Fruit fly (Drosophila melanogaster) whole organism, embryonic: Measurements from ENCODE around the gene cpx.

Experiments
- Ada2b ChIP-seq: fragments of 200-800 bp; sonication (Bioruptor generic); IDR thresholded peaks from 2 replicates; pipeline ENCODE4 v1.3.6; 2022; ENCODE audit warnings: missing biosample characterization, missing genetic modification characterization
- Bgb ChIP-seq: fragments of 200-800 bp; sonication (Bioruptor generic); IDR thresholded peaks from 2 replicates; pipeline ENCODE4 v1.3.6; 2022; ENCODE audit warnings: missing biosample characterization, missing genetic modification characterization; ENCODE audit not compliant: partially characterized antibody
- Blimp-1 ChIP-seq: fragments of 200-800 bp; sonication (Bioruptor generic); optimal IDR thresholded peaks from 3 replicates; lab custom pipeline; 2018; ENCODE audit warnings: missing biosample characterization, missing genetic modification characterization, mild to moderate bottlenecking, moderate library complexity, missing genetic modification reagents
- CG12391 ChIP-seq: fragments of 200-800 bp; sonication (Bioruptor generic); optimal IDR thresholded peaks from 3 replicates; lab custom pipeline; 2018; ENCODE audit warnings: missing biosample characterization, mild to moderate bottlenecking, missing genetic modification characterization, moderate library complexity
- CG13624 ChIP-seq: fragments of 200-800 bp; sonication (Bioruptor generic); optimal IDR thresholded peaks from 2 replicates; lab custom pipeline; 2016; ENCODE audit warnings: missing biosample characterization, missing genetic modification characterization
- CG13894 ChIP-seq: fragments of 200-800 bp; sonication (Bioruptor generic); optimal IDR thresholded peaks from 3 replicates; lab custom pipeline; 2018; ENCODE audit warnings: missing biosample characterization, mild to moderate bottlenecking, missing genetic modification characterization, moderate library complexity
- CG14050 ChIP-seq: fragments of 200-800 bp; sonication (Bioruptor generic); IDR thresholded peaks from 3 replicates; pipeline ENCODE4 v1.3.6; 2022; ENCODE audit warnings: missing biosample characterization, missing genetic modification characterization
- CG14860 ChIP-seq: fragments of 200-800 bp; sonication (Bioruptor generic); IDR thresholded peaks from 3 replicates; pipeline ENCODE4 v1.3.6; 2022; ENCODE audit warnings: missing biosample characterization, missing genetic modification characterization; ENCODE audit not compliant: partially characterized antibody
- CG15269 ChIP-seq: fragments of 200-800 bp; sonication (Bioruptor generic); optimal IDR thresholded peaks from 2 replicates; lab custom pipeline; 2018; ENCODE audit warnings: missing biosample characterization, mild to moderate bottlenecking, missing genetic modification characterization, moderate library complexity
- CG1647 ChIP-seq: fragments of 200-800 bp; sonication (Bioruptor generic); optimal IDR thresholded peaks from 3 replicates; lab custom pipeline; 2016; ENCODE audit warnings: missing biosample characterization, missing genetic modification characterization
- CG17186 ChIP-seq: fragments of 200-800 bp; sonication (Bioruptor generic); optimal IDR thresholded peaks from 3 replicates; lab custom pipeline; 2017; ENCODE audit warnings: missing biosample characterization, missing genetic modification reagents, missing genetic modification characterization
- CG17359 ChIP-seq: fragments of 200-800 bp; sonication (Bioruptor generic); optimal IDR thresholded peaks from 3 replicates; lab custom pipeline; 2018; ENCODE audit warnings: missing biosample characterization, mild to moderate bottlenecking, missing genetic modification characterization, moderate library complexity
- CG17568 ChIP-seq: fragments of 200-800 bp; sonication (Bioruptor generic); optimal IDR thresholded peaks from 2 replicates; lab custom pipeline; 2018; ENCODE audit warnings: missing biosample characterization, mild to moderate bottlenecking, missing genetic modification characterization, moderate library complexity
- CG2199 ChIP-seq: fragments of 200-800 bp; sonication (Bioruptor generic); IDR thresholded peaks from 3 replicates; pipeline ENCODE4 v1.3.6; 2022; ENCODE audit warnings: missing biosample characterization, missing genetic modification characterization
- CG2875 ChIP-seq: fragments of 200-800 bp; sonication (Bioruptor generic); optimal IDR thresholded peaks from 2 replicates; lab custom pipeline; 2017; ENCODE audit warnings: missing biosample characterization, mild to moderate bottlenecking, missing genetic modification characterization, missing genetic modification reagents
- CG30403 ChIP-seq: fragments of 200-800 bp; sonication (Bioruptor generic); optimal IDR thresholded peaks from 3 replicates; lab custom pipeline; 2016; ENCODE audit warnings: missing biosample characterization, missing genetic modification characterization
- CG30431 ChIP-seq: fragments of 200-800 bp; sonication (Bioruptor generic); optimal IDR thresholded peaks from 2 replicates; lab custom pipeline; 2017; ENCODE audit warnings: missing biosample characterization, missing genetic modification characterization
- CG3995 ChIP-seq: fragments of 200-800 bp; sonication (Bioruptor generic); optimal IDR thresholded peaks from 3 replicates; lab custom pipeline; 2016; ENCODE audit warnings: missing biosample characterization, missing genetic modification characterization
- CG43689 ChIP-seq: fragments of 200-800 bp; sonication (Bioruptor generic); IDR thresholded peaks from 2 replicates; pipeline ENCODE4 v1.3.6; 2022; ENCODE audit warnings: missing biosample characterization, missing genetic modification characterization
- CG7556 ChIP-seq: fragments of 200-800 bp; sonication (Bioruptor generic); optimal IDR thresholded peaks from 2 replicates; lab custom pipeline; 2017; ENCODE audit warnings: missing biosample characterization, mild to moderate bottlenecking, missing genetic modification characterization
- CG8359 ChIP-seq: fragments of 200-800 bp; sonication (Bioruptor generic); optimal IDR thresholded peaks from 2 replicates; lab custom pipeline; 2017; ENCODE audit warnings: missing biosample characterization, mild to moderate bottlenecking, missing genetic modification characterization, borderline replicate concordance
- CG8478 ChIP-seq: fragments of >200 bp; optimal IDR thresholded peaks from 2 replicates; lab custom pipeline; 2018
- CG9797 ChIP-seq: fragments of 200-800 bp; sonication (Bioruptor generic); optimal IDR thresholded peaks from 3 replicates; lab custom pipeline; 2018; ENCODE audit warnings: missing biosample characterization, mild to moderate bottlenecking, missing genetic modification characterization
- Drgx ChIP-seq: fragments of 200-800 bp; sonication (Bioruptor generic); IDR thresholded peaks from 2 replicates; pipeline ENCODE4 v1.3.6; 2022; ENCODE audit warnings: missing biosample characterization, missing genetic modification characterization
- E2f1 ChIP-seq: fragments of 200-800 bp; sonication (Bioruptor generic); IDR thresholded peaks from 2 replicates; pipeline ENCODE4 v1.3.6; 2022; ENCODE audit warnings: missing biosample characterization, missing genetic modification characterization
- E2f2 ChIP-seq: fragments of 200-800 bp; sonication (Bioruptor generic); IDR thresholded peaks from 2 replicates; pipeline ENCODE4 v1.3.6; 2022; ENCODE audit warnings: missing biosample characterization, missing genetic modification characterization
- Eip74EF ChIP-seq, 2 experiments: fragments of 200-800 bp in 1 of 2; fragments of >200 bp in 1 of 2; sonication (Bioruptor generic) in 1 of 2; optimal IDR thresholded peaks; 2 replicates each; lab custom pipeline; 2017 to 2019; ENCODE audit warnings: missing biosample characterization in 2 of 2, missing genetic modification characterization in 2 of 2, mild to moderate bottlenecking in 1 of 2, moderate library complexity in 1 of 2
- Gug ChIP-seq: fragments of 200-800 bp; sonication (Bioruptor generic); IDR thresholded peaks from 4 replicates; pipeline ENCODE4 v1.3.6; 2022; ENCODE audit warnings: missing biosample characterization, missing genetic modification characterization
- Hr39 ChIP-seq: fragments of >200 bp; optimal IDR thresholded peaks from 2 replicates; lab custom pipeline; 2017
- MESR4 ChIP-seq: fragments of 200-800 bp; sonication (Bioruptor generic); optimal IDR thresholded peaks from 2 replicates; lab custom pipeline; 2018; ENCODE audit warnings: missing biosample characterization, mild to moderate bottlenecking, missing genetic modification characterization, moderate library complexity
- Oaz ChIP-seq: fragments of 200-800 bp; sonication (Bioruptor generic); IDR thresholded peaks from 2 replicates; pipeline ENCODE4 v1.3.6; 2022; ENCODE audit warnings: missing biosample characterization, missing genetic modification characterization
- Scr ChIP-seq: fragments of 200-800 bp; sonication (Bioruptor generic); IDR thresholded peaks from 2 replicates; pipeline ENCODE4 v1.3.6; 2022; ENCODE audit warnings: missing biosample characterization, missing genetic modification characterization; ENCODE audit not compliant: partially characterized antibody
- Vsx1 ChIP-seq: fragments of 200-800 bp; sonication (Bioruptor generic); optimal IDR thresholded peaks from 2 replicates; lab custom pipeline; 2017; ENCODE audit warnings: missing biosample characterization, mild to moderate bottlenecking, missing genetic modification characterization, missing genetic modification reagents
- ara ChIP-seq: fragments of 200-800 bp; sonication (Bioruptor generic); IDR thresholded peaks from 2 replicates; pipeline ENCODE4 v1.3.6; 2022; ENCODE audit warnings: missing biosample characterization, missing genetic modification characterization
- bab2 ChIP-seq: fragments of 200-800 bp; sonication (Bioruptor generic); optimal IDR thresholded peaks from 2 replicates; lab custom pipeline; 2016; ENCODE audit warnings: missing biosample characterization, missing genetic modification characterization
- cato ChIP-seq: fragments of 200-800 bp; sonication (Bioruptor generic); optimal IDR thresholded peaks from 2 replicates; lab custom pipeline; 2016; ENCODE audit warnings: missing biosample characterization, missing genetic modification characterization, borderline replicate concordance
- chn ChIP-seq: fragments of 200-800 bp; sonication (Bioruptor generic); optimal IDR thresholded peaks from 2 replicates; lab custom pipeline; 2016; ENCODE audit warnings: missing biosample characterization, missing genetic modification characterization
- crp ChIP-seq, 2 experiments: fragments of 200-800 bp; sonication (Bioruptor generic); optimal IDR thresholded peaks; 2 replicates in 1 of 2; 3 replicates in 1 of 2; lab custom pipeline; 2017; ENCODE audit warnings: missing biosample characterization in 2 of 2, missing genetic modification characterization in 2 of 2, mild to moderate bottlenecking in 1 of 2, moderate library complexity in 1 of 2
- esg ChIP-seq: fragments of 200-800 bp; sonication (Bioruptor generic); conservative IDR thresholded peaks from 2 replicates; pipeline ENCODE4 v1.3.6; 2022; ENCODE audit warnings: missing biosample characterization, missing genetic modification characterization
- exex ChIP-seq: fragments of 200-800 bp; sonication (Bioruptor generic); optimal IDR thresholded peaks from 4 replicates; lab custom pipeline; 2018; ENCODE audit warnings: missing biosample characterization, mild to moderate bottlenecking, missing genetic modification characterization, moderate library complexity
- eyg ChIP-seq: fragments of 200-800 bp; sonication (Bioruptor generic); optimal IDR thresholded peaks from 3 replicates; lab custom pipeline; 2016; ENCODE audit warnings: missing biosample characterization, missing genetic modification characterization
- fu2 ChIP-seq: fragments of 200-800 bp; sonication (Bioruptor generic); optimal IDR thresholded peaks from 2 replicates; lab custom pipeline; 2016; ENCODE audit warnings: missing biosample characterization, missing genetic modification characterization
- gro ChIP-seq: fragments of 200-800 bp; sonication (Bioruptor generic); optimal IDR thresholded peaks from 2 replicates; lab custom pipeline; 2016; ENCODE audit warnings: missing biosample characterization, missing genetic modification characterization
- inv ChIP-seq: fragments of 200-800 bp; sonication (Bioruptor generic); IDR thresholded peaks from 2 replicates; pipeline ENCODE4 v1.3.6; 2022; ENCODE audit warnings: missing biosample characterization, missing genetic modification characterization; ENCODE audit not compliant: partially characterized antibody
- lov ChIP-seq, 2 experiments: fragments of 200-800 bp in 1 of 2; fragments of >200 bp in 1 of 2; sonication (Bioruptor generic) in 1 of 2; IDR thresholded peaks in 1 of 2; optimal IDR thresholded peaks in 1 of 2; 2 replicates in 1 of 2; 3 replicates in 1 of 2; pipeline versions ENCODE4 v1.3.6 to Lab custom; 2017 to 2022; ENCODE audit warnings: missing biosample characterization in 1 of 2, missing genetic modification characterization in 1 of 2
- nerfin-1 ChIP-seq: fragments of 200-800 bp; sonication (Bioruptor generic); optimal IDR thresholded peaks from 3 replicates; lab custom pipeline; 2019; ENCODE audit warnings: missing biosample characterization, mild to moderate bottlenecking, missing genetic modification characterization, moderate library complexity
- p53 ChIP-seq: fragments of 200-800 bp; sonication (Bioruptor generic); optimal IDR thresholded peaks from 2 replicates; lab custom pipeline; 2016; ENCODE audit warnings: missing biosample characterization, missing genetic modification characterization
- peb ChIP-seq: fragments of 200-800 bp; sonication (Bioruptor generic); IDR thresholded peaks from 2 replicates; pipeline ENCODE4 v1.3.6; 2022; ENCODE audit warnings: missing biosample characterization, missing genetic modification characterization
- so ChIP-seq: fragments of 200-800 bp; sonication (Bioruptor generic); IDR thresholded peaks from 3 replicates; pipeline ENCODE4 v1.3.6; 2022; ENCODE audit warnings: missing biosample characterization, missing genetic modification characterization
- trh ChIP-seq: fragments of 200-800 bp; sonication (Bioruptor generic); optimal IDR thresholded peaks from 2 replicates; lab custom pipeline; 2016; ENCODE audit warnings: missing biosample characterization, missing genetic modification characterization

cpx gene

DNA sequence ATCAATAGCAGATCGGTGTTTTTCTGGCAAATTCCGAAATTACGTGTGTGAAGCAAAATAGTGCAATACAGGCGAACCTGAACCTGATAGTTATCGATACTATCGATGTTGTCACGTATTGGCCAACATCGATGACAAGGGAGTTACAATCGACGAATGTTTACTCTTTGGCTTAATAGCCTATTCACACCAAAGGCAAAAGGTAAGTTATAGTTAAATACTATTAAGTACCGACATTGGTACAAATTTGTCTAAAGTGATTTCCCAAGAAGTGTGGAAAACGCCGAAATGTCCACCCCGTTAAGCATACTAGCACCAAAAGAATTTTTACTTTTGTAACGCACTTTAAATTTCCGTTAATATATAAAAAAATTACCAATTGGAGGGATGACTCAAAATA is 53.9 kb downstream of the cpx start, which contains the start of gene CG9776 (continued):
- TF ChIP-seq p53 (GFP tag; lab: Kevin White, UChicago) (peak; percentile 74), CG9797 (GFP tag; lab: Kevin White, UChicago) (peak; percentile 51), fu2 (peak; percentile 52), CG17186 (peak; percentile 83), CG8359 (GFP tag; lab: Kevin White, UChicago) (no peak), CG2875 (no peak), peb (no peak), CG13624 (GFP tag; lab: Kevin White, UChicago) (peak; percentile 54), CG15269 (tag; lab: Kevin White, UChicago) (no peak), exex (tag; lab: Kevin White, UChicago) (no peak), CG8478 (lab: Kevin White, UChicago) (no peak), nerfin-1 (no peak), bab2 (GFP tag; lab: Kevin White, UChicago) (peak; percentile 62), crp (GFP tag; optimal IDR thresholded peaks at IDR 0.05; lab: Kevin White, UChicago) (peak in 1 of 2 experiments; percentile 37), CG43689 (GFP tag; lab: Robert Waterston, UW) (no peak), Eip74EF (GFP tag; optimal IDR thresholded peaks at IDR 0.05; lab: Kevin White, UChicago) (peak in 1 of 2 experiments; percentile 48), CG14860 (GFP tag; lab: Robert Waterston, UW) (peak; percentile 97), CG30403 (peak; percentile 73), CG14050 (GFP tag; lab: Robert Waterston, UW) (no peak), Oaz (GFP tag; lab: Robert Waterston, UW) (0 out of 2 replicates have a peak, but pooled peaks have one; percentile 9), eyg (peak; percentile 41), CG12391 (tag; lab: Kevin White, UChicago) (no peak), lov (optimal IDR thresholded peaks at IDR 0.05; lab: Kevin White, UChicago) (no peak), lov (GFP tag; IDR thresholded peaks at IDR 0.05; lab: Robert Waterston, UW) (no peak), CG7556 (GFP tag; lab: Kevin White, UChicago) (no peak), Drgx (GFP tag; lab: Robert Waterston, UW) (no peak), so (no peak), CG13894 (tag; lab: Kevin White, UChicago) (no peak), CG17359 (peak; percentile 57), trh (GFP tag; lab: Kevin White, UChicago) (no peak), ara (GFP tag; lab: Robert Waterston, UW) (peak; percentile 63; the same call in 1 of the 2 replicates), Bgb (GFP tag; lab: Robert Waterston, UW) (peak; percentile 99), MESR4 (GFP tag; lab: Kevin White, UChicago) (peak; percentile 86), CG2199 (GFP tag; lab: Robert Waterston, UW) (peak; percentile 66; the same call in 1 of the 3 replicates), chn (GFP tag; lab: Kevin White, UChicago) (peak; percentile 35), CG17568 (GFP tag; lab: Kevin White, UChicago) (no peak), Gug (GFP tag; lab: Robert Waterston, UW) (peak; percentile 47; the same call in 3 of the 4 replicates), E2f1 (GFP tag; lab: Robert Waterston, UW) (peak; percentile 45; the same call in 1 of the 2 replicates), Vsx1 (GFP tag; lab: Kevin White, UChicago) (no peak), Ada2b (GFP tag; lab: Robert Waterston, UW) (0 out of 2 replicates have a peak, but pooled peaks have one; percentile 14), Blimp-1 (GFP tag; lab: Kevin White, UChicago) (no peak), Scr (peak; percentile 97), CG3995 (GFP tag; lab: Kevin White, UChicago) (peak; percentile 93), CG30431 (no peak), cato (peak; percentile 38), E2f2 (GFP tag; lab: Robert Waterston, UW) (peak; percentile 45), inv (GFP tag; lab: Robert Waterston, UW) (peak; percentile 98), CG1647 (GFP tag; lab: Kevin White, UChicago) (peak; percentile 23), esg (GFP tag; lab: Robert Waterston, UW) (no peak), gro (GFP tag; lab: Kevin White, UChicago) (peak; percentile 67), Hr39 (lab: Kevin White, UChicago) (no peak)
